Fruit fly (Drosophila melanogaster) whole organism, adult: ENCODE data around the gene eIF3f1.

Source experiments
- CG7101 ChIP-seq: fragments of 200-800 bp; sonication (Bioruptor generic); optimal IDR thresholded peaks from 2 replicates; lab custom pipeline; 2018; ENCODE audit warnings: missing biosample characterization, mild to moderate bottlenecking, missing genetic modification characterization, moderate library complexity
- Hr96 ChIP-seq: fragments of 200-800 bp; sonication (Bioruptor generic); optimal IDR thresholded peaks from 2 replicates; lab custom pipeline; 2016; ENCODE audit warnings: missing biosample characterization, missing genetic modification characterization
- toe ChIP-seq: fragments of 200-800 bp; sonication (Bioruptor generic); optimal IDR thresholded peaks from 2 replicates; lab custom pipeline; 2016; ENCODE audit warnings: missing biosample characterization, missing genetic modification characterization

dm6 chr3R:4726294-4726693, 12.3 kb upstream of the eIF3f1 start:
- no peak for TF ChIP-seq toe (GFP tag; lab: Kevin White, UChicago)
- no peak for TF ChIP-seq CG7101
- TF ChIP-seq Hr96 (GFP tag; lab: Kevin White, UChicago): no peak
